Fruit fly (Drosophila melanogaster) whole organism, embryonic: ENCODE data around the gene Der-2.

Source experiments
- Asciz ChIP-seq: fragments of 200-800 bp; sonication (Bioruptor generic); optimal IDR thresholded peaks from 2 replicates; lab custom pipeline; 2017; ENCODE audit warnings: missing biosample characterization, mild to moderate bottlenecking, missing genetic modification characterization, missing genetic modification reagents
- CG10267 ChIP-seq: fragments of 200-800 bp; sonication (Bioruptor generic); optimal IDR thresholded peaks from 2 replicates; lab custom pipeline; 2018; ENCODE audit warnings: missing biosample characterization, mild to moderate bottlenecking, missing genetic modification characterization, moderate library complexity
- CG15011 ChIP-seq: fragments of 200-800 bp; sonication (Bioruptor generic); optimal IDR thresholded peaks from 3 replicates; lab custom pipeline; 2018; ENCODE audit warnings: missing biosample characterization, mild to moderate bottlenecking, missing genetic modification characterization
- CG15514 ChIP-seq: fragments of 200-800 bp; sonication (Bioruptor generic); optimal IDR thresholded peaks from 3 replicates; lab custom pipeline; 2017; ENCODE audit warnings: missing biosample characterization, missing genetic modification characterization, mild to moderate bottlenecking, moderate library complexity, missing genetic modification reagents
- CG15601 ChIP-seq: fragments of 200-800 bp; sonication (Bioruptor generic); optimal IDR thresholded peaks from 3 replicates; lab custom pipeline; 2019; ENCODE audit warnings: missing biosample characterization, mild to moderate bottlenecking, missing genetic modification characterization, moderate library complexity
- CG17328 ChIP-seq: fragments of 200-800 bp; sonication (Bioruptor generic); IDR thresholded peaks from 2 replicates; pipeline ENCODE4 v1.3.6; 2022; ENCODE audit warnings: missing biosample characterization, missing genetic modification characterization
- CG17568 ChIP-seq: fragments of 200-800 bp; sonication (Bioruptor generic); optimal IDR thresholded peaks from 2 replicates; lab custom pipeline; 2018; ENCODE audit warnings: missing biosample characterization, mild to moderate bottlenecking, missing genetic modification characterization, moderate library complexity
- CG18262 ChIP-seq: fragments of 200-800 bp; optimal IDR thresholded peaks from 3 replicates; lab custom pipeline; 2019; ENCODE audit warnings: missing biosample characterization, mild to moderate bottlenecking, missing genetic modification characterization, moderate library complexity
- CG1832 ChIP-seq: fragments of 200-800 bp; sonication (Bioruptor generic); optimal IDR thresholded peaks from 2 replicates; lab custom pipeline; 2017; ENCODE audit warnings: missing biosample characterization, mild to moderate bottlenecking, missing genetic modification characterization, inconsistent platforms
- CG2678 ChIP-seq: fragments of 200-800 bp; sonication (Bioruptor generic); optimal IDR thresholded peaks from 3 replicates; lab custom pipeline; 2019; ENCODE audit warnings: missing biosample characterization, mild to moderate bottlenecking, missing genetic modification characterization, moderate library complexity
- CG31365 ChIP-seq: fragments of 200-800 bp; sonication (Bioruptor generic); optimal IDR thresholded peaks from 2 replicates; lab custom pipeline; 2018; ENCODE audit warnings: missing biosample characterization, mild to moderate bottlenecking, missing genetic modification characterization
- CG32772 ChIP-seq: fragments of 200-800 bp; sonication (Bioruptor generic); IDR thresholded peaks from 2 replicates; pipeline ENCODE4 v1.3.6; 2022; ENCODE audit warnings: missing biosample characterization, missing genetic modification characterization
- CG34422 ChIP-seq: fragments of 200-800 bp; sonication (Bioruptor generic); IDR thresholded peaks from 3 replicates; pipeline ENCODE4 v1.3.6; 2022; ENCODE audit warnings: missing biosample characterization, missing genetic modification characterization
- CG4360 ChIP-seq: fragments of 200-800 bp; sonication (Bioruptor generic); IDR thresholded peaks from 2 replicates; pipeline ENCODE4 v1.3.6; 2022; ENCODE audit warnings: missing biosample characterization, missing genetic modification characterization
- CG4424 ChIP-seq: fragments of 200-800 bp; sonication (Bioruptor generic); optimal IDR thresholded peaks from 3 replicates; lab custom pipeline; 2016; ENCODE audit warnings: missing biosample characterization, missing genetic modification characterization
- CG4820 ChIP-seq: fragments of 200-800 bp; sonication (Bioruptor generic); optimal IDR thresholded peaks from 3 replicates; lab custom pipeline; 2016; ENCODE audit warnings: missing biosample characterization, missing genetic modification characterization
- CG6175 ChIP-seq: fragments of 200-800 bp; sonication (Bioruptor generic); IDR thresholded peaks from 3 replicates; pipeline ENCODE4 v1.3.6; 2022; ENCODE audit warnings: missing biosample characterization, missing genetic modification characterization
- CG8281 ChIP-seq: fragments of 200-800 bp; sonication (Bioruptor generic); optimal IDR thresholded peaks from 2 replicates; lab custom pipeline; 2018; ENCODE audit warnings: missing biosample characterization, mild to moderate bottlenecking, missing genetic modification characterization, moderate library complexity
- CG8388 ChIP-seq: fragments of 200-800 bp; sonication (Bioruptor generic); optimal IDR thresholded peaks from 2 replicates; lab custom pipeline; 2019; ENCODE audit warnings: missing biosample characterization, mild to moderate bottlenecking, missing genetic modification characterization, moderate library complexity
- CG8765 ChIP-seq: fragments of 200-800 bp; sonication (Bioruptor generic); IDR thresholded peaks from 2 replicates; pipeline ENCODE4 v1.3.6; 2022; ENCODE audit warnings: missing biosample characterization, missing genetic modification characterization
- CG8924 ChIP-seq: fragments of 200-800 bp; optimal IDR thresholded peaks from 3 replicates; lab custom pipeline; 2019; ENCODE audit warnings: missing biosample characterization, mild to moderate bottlenecking, missing genetic modification characterization, moderate library complexity
- CG9437 ChIP-seq: fragments of 200-800 bp; sonication (Bioruptor generic); optimal IDR thresholded peaks from 2 replicates; lab custom pipeline; 2018; ENCODE audit warnings: missing biosample characterization, mild to moderate bottlenecking, missing genetic modification characterization
- CHES-1-like ChIP-seq: fragments of 200-800 bp; sonication (Bioruptor generic); optimal IDR thresholded peaks from 2 replicates; lab custom pipeline; 2016; ENCODE audit warnings: missing biosample characterization, missing genetic modification characterization
- Dad ChIP-seq: fragments of 200-800 bp; sonication (Bioruptor generic); optimal IDR thresholded peaks from 3 replicates; lab custom pipeline; 2016; ENCODE audit warnings: missing biosample characterization, missing genetic modification characterization
- ERR ChIP-seq: fragments of 200-800 bp; sonication (Bioruptor generic); optimal IDR thresholded peaks from 2 replicates; lab custom pipeline; 2016; ENCODE audit warnings: missing biosample characterization, missing genetic modification characterization
- Fer1 ChIP-seq: fragments of 200-800 bp; sonication (Bioruptor generic); optimal IDR thresholded peaks from 2 replicates; lab custom pipeline; 2017; ENCODE audit warnings: missing biosample characterization, mild to moderate bottlenecking, missing genetic modification characterization
- H15 ChIP-seq: fragments of 200-800 bp; sonication (Bioruptor generic); IDR thresholded peaks from 3 replicates; pipeline ENCODE4 v1.3.6; 2022; ENCODE audit warnings: missing biosample characterization, missing genetic modification characterization
- Hand ChIP-seq: fragments of 200-800 bp; sonication (Bioruptor generic); optimal IDR thresholded peaks from 2 replicates; lab custom pipeline; 2017; ENCODE audit warnings: mild to moderate bottlenecking, missing biosample characterization, missing genetic modification reagents, missing genetic modification characterization
- Ravus ChIP-seq: fragments of 200-800 bp; sonication (Bioruptor generic); IDR thresholded peaks from 2 replicates; pipeline ENCODE4 v1.3.6; 2022; ENCODE audit warnings: missing biosample characterization, missing genetic modification characterization
- Ssrp ChIP-seq: fragments of 200-800 bp; sonication (Bioruptor generic); optimal IDR thresholded peaks from 2 replicates; lab custom pipeline; 2018; ENCODE audit warnings: missing biosample characterization, mild to moderate bottlenecking, missing genetic modification characterization, moderate library complexity
- ap ChIP-seq: fragments of 200-800 bp; sonication (Bioruptor generic); IDR thresholded peaks from 2 replicates; pipeline ENCODE4 v1.3.6; 2022; ENCODE audit warnings: missing biosample characterization, missing genetic modification characterization
- bigmax ChIP-seq: fragments of 200-800 bp; sonication (Bioruptor generic); optimal IDR thresholded peaks from 2 replicates; lab custom pipeline; 2018; ENCODE audit warnings: missing biosample characterization, mild to moderate bottlenecking, missing genetic modification characterization
- bowl ChIP-seq: fragments of 200-800 bp; sonication (Bioruptor generic); IDR thresholded peaks from 2 replicates; pipeline ENCODE4 v1.3.6; 2022; ENCODE audit warnings: missing biosample characterization, missing genetic modification characterization
- dmrt11E ChIP-seq: fragments of 200-800 bp; sonication (Bioruptor generic); optimal IDR thresholded peaks from 3 replicates; lab custom pipeline; 2018; ENCODE audit warnings: missing biosample characterization, mild to moderate bottlenecking, missing genetic modification characterization, moderate library complexity
- dmrt99B ChIP-seq: fragments of 200-800 bp; sonication (Bioruptor generic); optimal IDR thresholded peaks from 2 replicates; lab custom pipeline; 2018; ENCODE audit warnings: missing biosample characterization, mild to moderate bottlenecking, missing genetic modification characterization, moderate library complexity
- eve ChIP-seq, 2 experiments: fragments of >200 bp; optimal IDR thresholded peaks; 2 replicates each; lab custom pipeline; 2017; ENCODE audit warnings: missing biosample characterization in 2 of 2, missing genetic modification characterization in 2 of 2
- gcm ChIP-seq: fragments of 200-800 bp; sonication (Bioruptor generic); optimal IDR thresholded peaks from 2 replicates; lab custom pipeline; 2019; ENCODE audit warnings: missing biosample characterization, mild to moderate bottlenecking, missing genetic modification characterization, moderate library complexity
- gem ChIP-seq: fragments of 200-800 bp; sonication (Bioruptor generic); optimal IDR thresholded peaks from 2 replicates; lab custom pipeline; 2019; ENCODE audit warnings: missing biosample characterization, mild to moderate bottlenecking, missing genetic modification characterization, moderate library complexity
- gsb-n ChIP-seq: fragments of 200-800 bp; sonication (Bioruptor generic); optimal IDR thresholded peaks from 3 replicates; lab custom pipeline; 2018; ENCODE audit warnings: missing biosample characterization, mild to moderate bottlenecking, missing genetic modification characterization
- h ChIP-seq: fragments of >200 bp; optimal IDR thresholded peaks from 2 replicates; lab custom pipeline; 2017
- insv ChIP-seq, 2 experiments: fragments of 200-800 bp; sonication (Bioruptor generic); optimal IDR thresholded peaks; 3 replicates each; lab custom pipeline; 2016 to 2018; ENCODE audit warnings: missing biosample characterization in 2 of 2, missing genetic modification characterization in 2 of 2
- nerfin-1 ChIP-seq: fragments of 200-800 bp; sonication (Bioruptor generic); optimal IDR thresholded peaks from 3 replicates; lab custom pipeline; 2019; ENCODE audit warnings: missing biosample characterization, mild to moderate bottlenecking, missing genetic modification characterization, moderate library complexity
- oc ChIP-seq: fragments of 200-800 bp; sonication (Bioruptor generic); optimal IDR thresholded peaks from 2 replicates; lab custom pipeline; 2018; ENCODE audit warnings: missing biosample characterization, mild to moderate bottlenecking, missing genetic modification characterization, moderate library complexity
- pan ChIP-seq, 4 experiments: fragments of >200 bp in 3 of 4; fragments of 200-800 bp in 1 of 4; sonication (Bioruptor generic) in 1 of 4; optimal IDR thresholded peaks in 3 of 4; IDR thresholded peaks in 1 of 4; 2 replicates each; pipeline versions ENCODE4 v1.3.6 to Lab custom; 2017 to 2022; ENCODE audit warnings: missing biosample characterization in 2 of 4, missing genetic modification characterization in 2 of 4, mixed read lengths in 1 of 4
- phol ChIP-seq: fragments of 200-800 bp; sonication (Bioruptor generic); optimal IDR thresholded peaks from 3 replicates; lab custom pipeline; 2018; ENCODE audit warnings: missing biosample characterization, mild to moderate bottlenecking, missing genetic modification characterization, moderate library complexity
- tap ChIP-seq: fragments of 200-800 bp; optimal IDR thresholded peaks from 3 replicates; lab custom pipeline; 2019; ENCODE audit warnings: missing biosample characterization, mild to moderate bottlenecking, missing genetic modification characterization, moderate library complexity
- trem ChIP-seq: fragments of 200-800 bp; optimal IDR thresholded peaks from 3 replicates; lab custom pipeline; 2019; ENCODE audit warnings: missing biosample characterization, mild to moderate bottlenecking, missing genetic modification characterization, moderate library complexity
- tup ChIP-seq: fragments of 200-800 bp; sonication (Bioruptor generic); optimal IDR thresholded peaks from 2 replicates; lab custom pipeline; 2016; ENCODE audit warnings: missing biosample characterization, mild to moderate bottlenecking, missing genetic modification characterization, moderate library complexity
- unpg ChIP-seq: fragments of 200-800 bp; sonication (Bioruptor generic); optimal IDR thresholded peaks from 3 replicates; lab custom pipeline; 2018; ENCODE audit warnings: missing biosample characterization, mild to moderate bottlenecking, missing genetic modification characterization, moderate library complexity
- zf30C ChIP-seq: fragments of 200-800 bp; sonication (Bioruptor generic); optimal IDR thresholded peaks from 3 replicates; lab custom pipeline; 2018; ENCODE audit warnings: missing biosample characterization, mild to moderate bottlenecking, missing genetic modification characterization

Gene Der-2

dm6 chr3R:16510128-16510527 is 26.1 kb upstream of the Der-2 start (continued):
- TF ChIP-seq CG4360 (GFP tag; lab: Robert Waterston, UW) (peak; percentile 29; the same call in 1 of the 2 replicates), bigmax (no peak), CG31365 (tag; lab: Kevin White, UChicago) (no peak), gem (tag; lab: Kevin White, UChicago) (peak; percentile 75), phol (tag; lab: Kevin White, UChicago) (peak; percentile 59), CG6175 (GFP tag; lab: Robert Waterston, UW) (no peak), pan (optimal IDR thresholded peaks at IDR 0.05; lab: Kevin White, UChicago) (no peak), pan (GFP tag; optimal IDR thresholded peaks at IDR 0.05 in 1 of 2, IDR thresholded peaks at IDR 0.05 in 1 of 2) (peak in 1 of 2 experiments; percentile 45), CG17568 (GFP tag; lab: Kevin White, UChicago) (no peak), Fer1 (GFP tag; lab: Kevin White, UChicago) (peak; percentile 48), CG18262 (tag; lab: Kevin White, UChicago) (peak; percentile 67), ERR (no peak), unpg (GFP tag; lab: Kevin White, UChicago) (peak; percentile 63), tap (peak; percentile 40), bowl (no peak), Hand (GFP tag; lab: Kevin White, UChicago) (peak; percentile 1), oc (tag; lab: Kevin White, UChicago) (peak; percentile 45), nerfin-1 (tag; lab: Kevin White, UChicago) (peak; percentile 30), CG9437 (GFP tag; lab: Kevin White, UChicago) (no peak), eve (GFP tag; optimal IDR thresholded peaks at IDR 0.05; lab: Kevin White, UChicago) (peak in 1 of 2 experiments; percentile 67), tup (GFP tag; lab: Kevin White, UChicago) (no peak), CG15601 (tag; lab: Kevin White, UChicago) (peak; percentile 36), gsb-n (tag; lab: Kevin White, UChicago) (peak; percentile 53), CG4820 (peak; percentile 10), h (no peak), CG8765 (no peak), Ravus (no peak), CG17328 (GFP tag; lab: Robert Waterston, UW) (peak; percentile 21; the same call in 1 of the 2 replicates), CG15514 (GFP tag; lab: Kevin White, UChicago) (peak; percentile 2), CG32772 (GFP tag; lab: Robert Waterston, UW) (no peak), H15 (GFP tag; lab: Robert Waterston, UW) (no peak), CG34422 (GFP tag; lab: Robert Waterston, UW) (no peak), CG4424 (GFP tag; lab: Kevin White, UChicago) (peak; percentile 8), CG8281 (no peak), gcm (GFP tag; lab: Kevin White, UChicago) (peak; percentile 13), CG10267 (tag; lab: Kevin White, UChicago) (peak; percentile 37), CG8924 (tag; lab: Kevin White, UChicago) (peak; percentile 60), dmrt99B (tag; lab: Kevin White, UChicago) (peak; percentile 60), CG15011 (peak; percentile 15), Asciz (GFP tag; lab: Kevin White, UChicago) (peak; percentile 24), CG1832 (no peak), Ssrp (peak; percentile 40), zf30C (peak; percentile 41), insv (GFP tag; optimal IDR thresholded peaks at IDR 0.05; lab: Kevin White, UChicago) (no peak), Dad (no peak), CHES-1-like (GFP tag; lab: Kevin White, UChicago) (no peak), CG8388 (GFP tag; lab: Kevin White, UChicago) (peak; percentile 52), trem (tag; lab: Kevin White, UChicago) (peak; percentile 2), ap (GFP tag; lab: Robert Waterston, UW) (no peak), CG2678 (peak; percentile 67), dmrt11E (peak; percentile 35)
